Worm (Caenorhabditis elegans) whole organism, L1 larva: ENCODE measurements around the gene wrt-1.

ENCODE experiments used
- aly-2 ChIP-seq: fragments of 150-350 bp; optimal IDR thresholded peaks from 2 replicates; lab custom pipeline; 2014; ENCODE audit warnings: missing biosample characterization, missing genetic modification characterization
- fkh-4 ChIP-seq: sonication (generic microtip); optimal IDR thresholded peaks from 2 replicates; lab custom pipeline; 2016; ENCODE audit warnings: missing compliant biosample characterization, missing genetic modification characterization, borderline replicate concordance
- lin-13 ChIP-seq: fragments of 150-350 bp; optimal IDR thresholded peaks from 2 replicates; lab custom pipeline; 2014; ENCODE audit warnings: missing biosample characterization, missing genetic modification reagents, missing genetic modification characterization
- pax-3 ChIP-seq: fragments of 200-800 bp; sonication (Bioruptor generic); optimal IDR thresholded peaks from 2 replicates; lab custom pipeline; 2018; ENCODE audit warnings: mild to moderate bottlenecking, missing genetic modification characterization, moderate library complexity, missing compliant biosample characterization
- snpc-4 ChIP-seq: fragments of 150-350 bp; optimal IDR thresholded peaks from 2 replicates; lab custom pipeline; 2014; ENCODE audit warnings: missing biosample characterization, missing genetic modification characterization
- sup-37 ChIP-seq: fragments of 200-800 bp; sonication (Bioruptor generic); optimal IDR thresholded peaks from 2 replicates; lab custom pipeline; 2018; ENCODE audit warnings: mild to moderate bottlenecking, missing genetic modification characterization, missing compliant biosample characterization
- unc-62 ChIP-seq: fragments of 150-350 bp; optimal IDR thresholded peaks from 2 replicates; lab custom pipeline; 2014; ENCODE audit warnings: missing biosample characterization, missing genetic modification reagents, missing genetic modification characterization

DNA sequence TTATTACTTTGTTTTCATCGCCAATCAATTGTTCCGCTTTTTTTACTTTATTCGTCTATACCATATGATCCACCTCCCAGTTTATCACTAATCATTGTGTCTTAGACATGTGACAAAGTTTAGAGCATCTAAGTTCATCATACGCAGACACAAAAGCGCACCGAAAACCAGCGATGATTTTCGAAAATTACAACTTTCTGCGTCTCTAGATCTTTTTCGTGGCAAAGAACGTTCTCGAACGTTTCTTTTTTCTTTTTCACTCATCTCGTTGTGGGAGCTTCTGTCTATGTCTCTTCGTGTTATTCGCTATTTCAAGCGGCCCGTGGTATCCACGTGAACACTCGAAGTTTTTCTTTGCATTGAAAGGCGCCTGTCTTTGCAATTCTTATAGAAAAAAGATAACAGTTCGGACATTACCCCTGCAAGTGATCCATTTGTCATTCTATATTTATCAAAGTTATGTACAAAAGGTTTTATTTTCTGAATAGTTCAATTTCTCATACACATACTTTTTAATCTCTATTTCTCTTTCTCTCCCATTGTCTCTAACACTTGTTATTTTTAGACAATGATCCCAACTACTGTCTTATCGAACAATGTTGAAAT, 1.6 kb upstream of the wrt-1 start, which contains the start of gene ZK1290.5:
- TF ChIP-seq pax-3 (tag; lab: Kevin White, UChicago) (peak; percentile 58), aly-2 (tag; lab: Kevin White, UChicago) (no peak), lin-13 (GFP tag; lab: Kevin White, UChicago) (peak; percentile 54), unc-62 (GFP tag; lab: Kevin White, UChicago) (no peak), snpc-4 (tag; lab: Kevin White, UChicago) (peak; percentile 33), fkh-4 (tag; lab: Kevin White, UChicago) (no peak), sup-37 (GFP tag; lab: Kevin White, UChicago) (no peak)
